Worm (Caenorhabditis elegans) whole organism, L4/young adult: ENCODE measurements around the gene C33G8.2.

ENCODE experiments used
- W03F9.2 ChIP-seq: fragments of 150-350 bp; optimal IDR thresholded peaks from 2 replicates; lab custom pipeline; 2014; ENCODE audit warnings: missing biosample characterization, missing genetic modification characterization
- him-1 ChIP-seq: sonication (generic microtip); optimal IDR thresholded peaks from 2 replicates; lab custom pipeline; 2016; ENCODE audit warnings: missing genotype, missing genetic modification reagents, missing genetic modification characterization, missing compliant biosample characterization

ce11 chrV:7009461-7009860 lies at the start of gene C33G8.2:
- no peak for TF ChIP-seq him-1
- no peak for TF ChIP-seq W03F9.2 (tag; lab: Kevin White, UChicago)
